Worm (Caenorhabditis elegans) whole organism, young adult: Measurements from ENCODE around the gene col-133.

Experiments
- D2030.7 ChIP-seq: fragments of 200-800 bp; sonication (Bioruptor generic); IDR thresholded peaks from 2 replicates; pipeline ENCODE4 v1.3.6; 2022; ENCODE audit warnings: missing genetic modification reagents, missing genetic modification characterization, missing compliant biosample characterization
- F22D6.2 ChIP-seq: sonication (generic microtip); optimal IDR thresholded peaks from 2 replicates; lab custom pipeline; 2016; ENCODE audit warnings: mild to moderate bottlenecking, missing genetic modification characterization, missing compliant biosample characterization
- egl-44 ChIP-seq: fragments of 200-800 bp; sonication (Bioruptor generic); IDR thresholded peaks from 2 replicates; pipeline ENCODE4 v1.3.6; 2022; ENCODE audit warnings: missing genetic modification reagents, missing genetic modification characterization, missing compliant biosample characterization
- hlh-12 ChIP-seq: sonication (generic microtip); optimal IDR thresholded peaks from 2 replicates; lab custom pipeline; 2016; ENCODE audit warnings: missing genetic modification characterization, missing compliant biosample characterization
- sea-2 ChIP-seq: fragments of 200-800 bp; sonication (Bioruptor generic); IDR thresholded peaks from 2 replicates; pipeline ENCODE4 v1.3.6; 2022; ENCODE audit warnings: missing genetic modification characterization, missing compliant biosample characterization
- snpc-1.3 ChIP-seq: sonication (generic microtip); optimal IDR thresholded peaks from 2 replicates; lab custom pipeline; 2017; ENCODE audit warnings: missing genetic modification characterization, mild to moderate bottlenecking, missing compliant biosample characterization, antibody characterized with exemption, moderate library complexity, missing genotype, missing genetic modification reagents; ENCODE audit not compliant: insufficient read depth
- zim-3 ChIP-seq: sonication (generic microtip); optimal IDR thresholded peaks from 2 replicates; lab custom pipeline; 2017; ENCODE audit warnings: mild to moderate bottlenecking, missing genetic modification characterization, moderate library complexity, missing compliant biosample characterization

DNA sequence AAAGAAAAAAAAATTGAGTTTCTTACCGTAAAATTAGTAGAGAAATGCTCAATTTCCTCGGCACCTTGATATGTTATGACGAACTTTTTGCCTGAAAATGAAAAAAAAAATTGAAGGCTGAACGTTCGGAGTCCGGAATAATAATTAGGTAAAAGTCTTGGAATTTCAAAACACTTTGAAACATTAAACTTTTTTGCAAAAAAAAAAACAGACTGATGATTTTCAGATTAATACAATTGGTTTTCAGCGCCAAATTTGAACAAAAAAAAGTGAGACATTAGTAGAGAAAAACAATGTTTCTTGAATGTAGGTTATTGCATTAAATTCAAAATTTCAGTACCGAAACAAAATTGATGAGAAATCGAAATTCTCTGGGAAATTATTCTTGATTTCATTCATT, 24.8 kb upstream of the col-133 start, which contains the start of gene nkcc-1:
- TF ChIP-seq egl-44 (GFP tag; lab: Robert Waterston, UW) (no peak), hlh-12 (tag; lab: Kevin White, UChicago) (no peak), F22D6.2 (no peak), D2030.7 (GFP tag; lab: Robert Waterston, UW) (no peak), snpc-1.3 (tag; lab: Kevin White, UChicago) (no peak), sea-2 (GFP tag; lab: Robert Waterston, UW) (no peak), zim-3 (tag; lab: Kevin White, UChicago) (no peak)
